Worm (Caenorhabditis elegans): ENCODE data around the gene ttbk-6.

DNA sequence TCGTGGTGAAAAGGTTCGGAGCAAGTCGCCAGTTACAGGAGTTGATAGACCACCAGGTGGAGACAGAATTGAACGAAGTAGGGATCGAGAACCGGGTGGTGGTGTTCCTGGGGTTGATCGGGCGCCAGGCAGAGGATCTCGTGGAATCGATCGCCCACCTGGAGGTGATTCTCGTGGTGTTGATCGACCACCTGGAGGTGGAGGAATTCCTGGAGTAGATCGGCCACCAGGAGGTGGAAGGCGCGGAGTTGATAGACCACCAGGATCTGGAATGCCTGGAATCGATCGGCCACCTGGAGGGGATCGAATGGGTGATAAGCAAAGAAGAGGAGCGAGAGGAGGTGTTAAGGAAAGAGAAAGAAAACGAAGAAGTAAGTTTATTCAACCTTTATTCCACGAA, 31.0 kb downstream of the ttbk-6 start:
- no peak for TF ChIP-seq dve-1 (tag; optimal IDR thresholded peaks at IDR 0.05; ENCODE audit: insufficient read depth)
- TF ChIP-seq skn-1 (tag; optimal IDR thresholded peaks at IDR 0.05): no peak
- TF ChIP-seq ceh-62 (tag; optimal IDR thresholded peaks at IDR 0.05): no peak
- no peak for TF ChIP-seq Y5F2A.4 (GFP tag; optimal IDR thresholded peaks at IDR 0.05)
- TF ChIP-seq F49E8.2 (tag; optimal IDR thresholded peaks at IDR 0.05; ENCODE audit: borderline replicate concordance): no peak
- no peak for TF ChIP-seq ceh-32 (tag; optimal IDR thresholded peaks at IDR 0.05; ENCODE audit: poor library complexity)
- TF ChIP-seq lin-13 (GFP tag; optimal IDR thresholded peaks at IDR 0.05): no peak
